Worm (Caenorhabditis elegans): Measurements from ENCODE around the gene col-160.

col-160 gene

ce11 chrV:13166582-13166981 is 35.4 kb downstream of the col-160 start:
- TF ChIP-seq aha-1 (tag) (peak; percentile 93), lim-7 (GFP tag; IDR thresholded peaks at IDR 0.05) (no peak), egl-43 (GFP tag; IDR thresholded peaks at IDR 0.05) (no peak), hlh-30 (tag; optimal IDR thresholded peaks at IDR 0.05; ENCODE audit: insufficient read depth) (peak; percentile 34)

DNA sequence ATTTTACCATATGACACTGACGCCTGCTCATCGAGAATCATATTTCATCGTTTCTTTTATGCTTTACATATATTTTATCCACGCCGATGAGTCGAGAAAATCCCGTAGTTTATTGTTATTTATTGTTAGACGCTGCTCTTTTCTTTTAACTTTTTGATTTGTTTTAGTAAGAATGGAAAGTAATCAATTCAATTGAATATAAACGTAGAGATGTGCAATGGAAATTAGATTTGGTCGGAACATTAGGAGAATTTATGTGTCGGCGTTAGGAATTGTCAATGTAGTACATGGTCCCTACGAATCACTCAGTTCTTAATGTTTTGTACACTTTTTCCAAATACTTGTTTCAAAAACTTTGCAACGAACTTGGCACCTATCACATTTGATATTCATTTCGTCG is 36.7 kb downstream of the col-160 start:
- TF ChIP-seq ctbp-1 (GFP tag; IDR thresholded peaks at IDR 0.05) (peak; percentile 28; the same call in 1 of the 2 replicates), nhr-237 (tag; optimal IDR thresholded peaks at IDR 0.05) (no peak), fkh-10 (GFP tag; optimal IDR thresholded peaks at IDR 0.05) (peak; percentile 38), ces-1 (GFP tag; optimal IDR thresholded peaks at IDR 0.05) (peak; percentile 20), unc-39 (tag; optimal IDR thresholded peaks at IDR 0.05) (no peak), nhr-42 (GFP tag; IDR thresholded peaks at IDR 0.05) (no peak), nhr-77 (tag; optimal IDR thresholded peaks at IDR 0.05) (no peak), egl-43 (GFP tag; IDR thresholded peaks at IDR 0.05) (no peak), set-16 (GFP tag; IDR thresholded peaks at IDR 0.05) (no peak), zfp-3 (GFP tag; conservative IDR thresholded peaks at IDR 0.05) (no peak)

- TF ChIP-seq hlh-30 (tag; optimal IDR thresholded peaks at IDR 0.05; ENCODE audit: insufficient read depth) (peak; percentile 27), mxl-3 (GFP tag; optimal IDR thresholded peaks at IDR 0.05) (peak; percentile 7), F37D6.2 (tag; optimal IDR thresholded peaks at IDR 0.05) (no peak), aha-1 (tag) (peak; percentile 79), mep-1 (tag; optimal IDR thresholded peaks at IDR 0.05) (peak; percentile 39), nhr-6 (tag; optimal IDR thresholded peaks at IDR 0.05) (peak; percentile 63), ZK546.5 (tag; optimal IDR thresholded peaks at IDR 0.05) (no peak), dmd-6 (GFP tag; IDR thresholded peaks at IDR 0.05) (peak; percentile 87), daf-16 (GFP tag; optimal IDR thresholded peaks at IDR 0.05) (no peak), daf-16 (tag; optimal IDR thresholded peaks at IDR 0.05) (peak; percentile 83), lin-29 (GFP tag; IDR thresholded peaks at IDR 0.05) (no peak), zfp-3 (GFP tag; conservative IDR thresholded peaks at IDR 0.05) (no peak), ceh-62 (tag; optimal IDR thresholded peaks at IDR 0.05) (no peak), hlh-11 (tag; optimal IDR thresholded peaks at IDR 0.05) (peak; percentile 86), nhr-77 (tag; optimal IDR thresholded peaks at IDR 0.05) (peak; percentile 21), fkh-10 (GFP tag; optimal IDR thresholded peaks at IDR 0.05) (no peak), hmg-1.1 (GFP tag; IDR thresholded peaks at IDR 0.05) (peak; percentile 40; the same call in 1 of the 2 replicates), mes-2 (tag; optimal IDR thresholded peaks at IDR 0.05; ENCODE audit: poor library complexity, severe bottlenecking) (peak; percentile 48), unc-62 (GFP tag; optimal IDR thresholded peaks at IDR 0.05 in 1 of 2) (no peak), unc-62 (tag; optimal IDR thresholded peaks at IDR 0.05) (no peak), dve-1 (tag; optimal IDR thresholded peaks at IDR 0.05; ENCODE audit: insufficient read depth) (peak; percentile 79), tra-1 (GFP tag; IDR thresholded peaks at IDR 0.05) (peak; percentile 76; the same call in 1 of the 2 replicates), pqm-1 (tag; optimal IDR thresholded peaks at IDR 0.05) (peak; percentile 93), T20F7.1 (GFP tag; optimal IDR thresholded peaks at IDR 0.05) (peak; percentile 53), arid-1 (GFP tag; conservative IDR thresholded peaks at IDR 0.05) (0 out of 2 replicates have a peak, but pooled peaks have one; percentile 17), daf-19 (GFP tag; conservative IDR thresholded peaks at IDR 0.05) (no peak), ZK337.2 (GFP tag; IDR thresholded peaks at IDR 0.05) (no peak), php-3 (GFP tag; IDR thresholded peaks at IDR 0.05) (peak; percentile 71), madf-9 (GFP tag; conservative IDR thresholded peaks at IDR 0.05) (no peak), nhr-28 (tag; optimal IDR thresholded peaks at IDR 0.05) (peak; percentile 80), T26A8.4 (GFP tag; IDR thresholded peaks at IDR 0.05) (peak; percentile 44; the same call in 1 of the 2 replicates), nhr-48 (tag; optimal IDR thresholded peaks at IDR 0.05) (peak; percentile 48), dpl-1 (GFP tag; optimal IDR thresholded peaks at IDR 0.05) (no peak)
Observed at ce11 chrV:13163841-13164240, 38.1 kb downstream of the col-160 start.
